Fruit fly (Drosophila melanogaster) whole organism, embryonic: Measurements from ENCODE around the gene CG32280.

Experiments
- Aef1 ChIP-seq: fragments of 200-800 bp; sonication (Bioruptor generic); IDR thresholded peaks from 3 replicates; pipeline ENCODE4 v1.3.6; 2022; ENCODE audit warnings: missing biosample characterization, missing genetic modification characterization
- Bdp1 ChIP-seq: fragments of 200-800 bp; sonication (Bioruptor generic); optimal IDR thresholded peaks from 3 replicates; lab custom pipeline; 2016; ENCODE audit warnings: missing biosample characterization, missing genetic modification characterization
- Bgb ChIP-seq: fragments of 200-800 bp; sonication (Bioruptor generic); IDR thresholded peaks from 2 replicates; pipeline ENCODE4 v1.3.6; 2022; ENCODE audit warnings: missing biosample characterization, missing genetic modification characterization; ENCODE audit not compliant: partially characterized antibody
- CG11504 ChIP-seq: fragments of 200-800 bp; sonication (Bioruptor generic); optimal IDR thresholded peaks from 3 replicates; lab custom pipeline; 2019; ENCODE audit warnings: missing biosample characterization, mild to moderate bottlenecking, missing genetic modification characterization, moderate library complexity
- CG12219 ChIP-seq: fragments of 200-800 bp; sonication (Bioruptor generic); optimal IDR thresholded peaks from 3 replicates; lab custom pipeline; 2018; ENCODE audit warnings: missing biosample characterization, mild to moderate bottlenecking, missing genetic modification characterization
- CG14441 ChIP-seq: fragments of 200-800 bp; sonication (Bioruptor generic); IDR thresholded peaks from 2 replicates; pipeline ENCODE4 v1.3.6; 2022; ENCODE audit warnings: missing biosample characterization, missing genetic modification characterization
- CG14667 ChIP-seq: fragments of 200-800 bp; sonication (Bioruptor generic); IDR thresholded peaks from 2 replicates; pipeline ENCODE4 v1.3.6; 2022; ENCODE audit warnings: missing biosample characterization, missing genetic modification characterization
- CG15696 ChIP-seq: fragments of 200-800 bp; sonication (Bioruptor generic); optimal IDR thresholded peaks from 2 replicates; lab custom pipeline; 2019; ENCODE audit warnings: missing biosample characterization, mild to moderate bottlenecking, missing genetic modification characterization, moderate library complexity
- CG16813 ChIP-seq: fragments of 200-800 bp; sonication (Bioruptor generic); IDR thresholded peaks from 3 replicates; pipeline ENCODE4 v1.3.6; 2022; ENCODE audit warnings: missing biosample characterization, missing genetic modification characterization; ENCODE audit not compliant: partially characterized antibody
- CG30431 ChIP-seq: fragments of 200-800 bp; sonication (Bioruptor generic); optimal IDR thresholded peaks from 2 replicates; lab custom pipeline; 2017; ENCODE audit warnings: missing biosample characterization, missing genetic modification characterization
- CG5245 ChIP-seq: fragments of 200-800 bp; sonication (Bioruptor generic); optimal IDR thresholded peaks from 3 replicates; lab custom pipeline; 2016; ENCODE audit warnings: missing biosample characterization, missing genetic modification characterization
- CG5953 ChIP-seq: fragments of 200-800 bp; sonication (Bioruptor generic); IDR thresholded peaks from 2 replicates; pipeline ENCODE4 v1.3.6; 2022; ENCODE audit warnings: missing biosample characterization, missing genetic modification characterization
- CG6791 ChIP-seq: fragments of 200-800 bp; sonication (Bioruptor generic); IDR thresholded peaks from 3 replicates; pipeline ENCODE4 v1.3.6; 2022; ENCODE audit warnings: missing biosample characterization, missing genetic modification characterization; ENCODE audit not compliant: partially characterized antibody
- CG7963 ChIP-seq: fragments of 200-800 bp; sonication (Bioruptor generic); IDR thresholded peaks from 3 replicates; pipeline ENCODE4 v1.3.6; 2022; ENCODE audit warnings: missing biosample characterization, missing genetic modification characterization; ENCODE audit not compliant: partially characterized antibody
- CG9876 ChIP-seq: fragments of 200-800 bp; sonication (Bioruptor generic); optimal IDR thresholded peaks from 2 replicates; lab custom pipeline; 2016; ENCODE audit warnings: missing biosample characterization, missing genetic modification characterization
- Dll ChIP-seq: fragments of 200-800 bp; sonication (Bioruptor generic); IDR thresholded peaks from 4 replicates; pipeline ENCODE4 v1.3.6; 2022; ENCODE audit warnings: missing biosample characterization, missing genetic modification characterization; ENCODE audit not compliant: partially characterized antibody
- Dref ChIP-seq: fragments of 200-800 bp; sonication (Bioruptor generic); IDR thresholded peaks from 2 replicates; pipeline ENCODE4 v1.3.6; 2022; ENCODE audit warnings: missing biosample characterization, missing genetic modification characterization
- HLH4C ChIP-seq: fragments of 200-800 bp; sonication (Bioruptor generic); IDR thresholded peaks from 3 replicates; pipeline ENCODE4 v1.3.6; 2022; ENCODE audit warnings: missing biosample characterization, missing genetic modification characterization; ENCODE audit not compliant: partially characterized antibody
- Hr3 ChIP-seq: fragments of 200-800 bp; sonication (Bioruptor generic); optimal IDR thresholded peaks from 3 replicates; lab custom pipeline; 2016; ENCODE audit warnings: missing biosample characterization, missing genetic modification characterization
- Mad ChIP-seq: fragments of 200-800 bp; sonication (Bioruptor generic); optimal IDR thresholded peaks from 2 replicates; lab custom pipeline; 2016; ENCODE audit warnings: missing biosample characterization, missing genetic modification characterization
- Opbp ChIP-seq: fragments of 200-800 bp; sonication (Bioruptor generic); IDR thresholded peaks from 3 replicates; pipeline ENCODE4 v1.3.6; 2022; ENCODE audit warnings: missing biosample characterization, missing genetic modification characterization; ENCODE audit not compliant: partially characterized antibody
- Pdp1 ChIP-seq, 2 experiments: fragments of 200-800 bp; sonication (Bioruptor generic); optimal IDR thresholded peaks; 3 replicates each; lab custom pipeline; 2016; ENCODE audit warnings: missing biosample characterization in 2 of 2, missing genetic modification characterization in 2 of 2, mild to moderate bottlenecking in 1 of 2, moderate library complexity in 1 of 2
- Ravus ChIP-seq: fragments of 200-800 bp; sonication (Bioruptor generic); IDR thresholded peaks from 2 replicates; pipeline ENCODE4 v1.3.6; 2022; ENCODE audit warnings: missing biosample characterization, missing genetic modification characterization
- Rx ChIP-seq: fragments of 200-800 bp; sonication (Bioruptor generic); IDR thresholded peaks from 2 replicates; pipeline ENCODE4 v1.3.6; 2022; ENCODE audit warnings: missing biosample characterization, missing genetic modification characterization
- Scr ChIP-seq: fragments of 200-800 bp; sonication (Bioruptor generic); IDR thresholded peaks from 2 replicates; pipeline ENCODE4 v1.3.6; 2022; ENCODE audit warnings: missing biosample characterization, missing genetic modification characterization; ENCODE audit not compliant: partially characterized antibody
- Ssrp ChIP-seq: fragments of 200-800 bp; sonication (Bioruptor generic); optimal IDR thresholded peaks from 2 replicates; lab custom pipeline; 2018; ENCODE audit warnings: missing biosample characterization, mild to moderate bottlenecking, missing genetic modification characterization, moderate library complexity
- Trl ChIP-seq, 3 experiments: fragments of >200 bp in 2 of 3; fragments of 200-800 bp in 1 of 3; sonication (Bioruptor generic) in 1 of 3; optimal IDR thresholded peaks; 2 replicates in 1 of 3; 3 replicates in 2 of 3; lab custom pipeline; 2016 to 2017; ENCODE audit warnings: missing biosample characterization in 1 of 3, missing genetic modification characterization in 1 of 3
- amos ChIP-seq: fragments of 200-800 bp; sonication (Bioruptor generic); IDR thresholded peaks from 2 replicates; pipeline ENCODE4 v1.3.6; 2022; ENCODE audit warnings: missing biosample characterization, missing genetic modification characterization; ENCODE audit not compliant: partially characterized antibody
- ase ChIP-seq: fragments of 200-800 bp; sonication (Bioruptor generic); IDR thresholded peaks from 3 replicates; pipeline ENCODE4 v1.3.6; 2022; ENCODE audit warnings: missing biosample characterization, missing genetic modification characterization
- bbx ChIP-seq: fragments of 200-800 bp; sonication (Bioruptor generic); IDR thresholded peaks from 2 replicates; pipeline ENCODE4 v1.3.6; 2022; ENCODE audit warnings: missing biosample characterization, missing genetic modification characterization; ENCODE audit not compliant: partially characterized antibody
- bowl ChIP-seq: fragments of 200-800 bp; sonication (Bioruptor generic); IDR thresholded peaks from 2 replicates; pipeline ENCODE4 v1.3.6; 2022; ENCODE audit warnings: missing biosample characterization, missing genetic modification characterization
- chinmo ChIP-seq: fragments of 200-800 bp; sonication (Bioruptor generic); IDR thresholded peaks from 4 replicates; pipeline ENCODE4 v1.3.6; 2022; ENCODE audit warnings: missing biosample characterization, missing genetic modification characterization; ENCODE audit not compliant: partially characterized antibody
- en ChIP-seq: fragments of 200-800 bp; sonication (Bioruptor generic); optimal IDR thresholded peaks from 2 replicates; lab custom pipeline; 2016; ENCODE audit warnings: missing biosample characterization, missing genetic modification characterization
- exex ChIP-seq: fragments of 200-800 bp; sonication (Bioruptor generic); optimal IDR thresholded peaks from 4 replicates; lab custom pipeline; 2018; ENCODE audit warnings: missing biosample characterization, mild to moderate bottlenecking, missing genetic modification characterization, moderate library complexity
- h ChIP-seq: fragments of >200 bp; optimal IDR thresholded peaks from 2 replicates; lab custom pipeline; 2017
- inv ChIP-seq: fragments of 200-800 bp; sonication (Bioruptor generic); IDR thresholded peaks from 2 replicates; pipeline ENCODE4 v1.3.6; 2022; ENCODE audit warnings: missing biosample characterization, missing genetic modification characterization; ENCODE audit not compliant: partially characterized antibody
- kay ChIP-seq: fragments of 200-800 bp; sonication (Bioruptor generic); optimal IDR thresholded peaks from 2 replicates; lab custom pipeline; 2016; ENCODE audit warnings: missing biosample characterization, missing genetic modification characterization
- lab ChIP-seq: fragments of 200-800 bp; sonication (Bioruptor generic); optimal IDR thresholded peaks from 3 replicates; lab custom pipeline; 2017; ENCODE audit warnings: missing biosample characterization, missing genetic modification characterization, mild to moderate bottlenecking, moderate library complexity, missing genetic modification reagents
- nerfin-2 ChIP-seq: fragments of 200-800 bp; sonication (Bioruptor generic); IDR thresholded peaks from 2 replicates; pipeline ENCODE4 v1.3.6; 2022; ENCODE audit warnings: missing biosample characterization, missing genetic modification characterization; ENCODE audit not compliant: partially characterized antibody
- oc ChIP-seq: fragments of 200-800 bp; sonication (Bioruptor generic); optimal IDR thresholded peaks from 2 replicates; lab custom pipeline; 2018; ENCODE audit warnings: missing biosample characterization, mild to moderate bottlenecking, missing genetic modification characterization, moderate library complexity
- odd ChIP-seq: fragments of 200-800 bp; sonication (Bioruptor generic); optimal IDR thresholded peaks from 2 replicates; lab custom pipeline; 2017; ENCODE audit warnings: missing biosample characterization, mild to moderate bottlenecking, missing genetic modification characterization
- otp ChIP-seq: fragments of 200-800 bp; sonication (Bioruptor generic); IDR thresholded peaks from 3 replicates; pipeline ENCODE4, ENCODE4 v1.3.6; 2022; ENCODE audit warnings: missing biosample characterization, missing genetic modification characterization
- psq ChIP-seq: fragments of 200-800 bp; sonication (Bioruptor generic); optimal IDR thresholded peaks from 2 replicates; lab custom pipeline; 2017; ENCODE audit warnings: missing biosample characterization, missing genetic modification characterization
- sens ChIP-seq: fragments of 200-800 bp; sonication (Bioruptor generic); peaks from one replicate; lab custom pipeline; 2016; ENCODE audit warnings: missing biosample characterization, missing genetic modification characterization
- tna ChIP-seq: fragments of 200-800 bp; sonication (Bioruptor generic); IDR thresholded peaks from 2 replicates; pipeline ENCODE4 v1.3.6; 2022; ENCODE audit warnings: missing biosample characterization, missing genetic modification characterization; ENCODE audit not compliant: partially characterized antibody
- twi ChIP-seq: fragments of 200-800 bp; optimal IDR thresholded peaks from 2 replicates; lab custom pipeline; 2019; ENCODE audit warnings: missing biosample characterization, mild to moderate bottlenecking, missing genetic modification characterization, moderate library complexity
- yki ChIP-seq: fragments of >200 bp; optimal IDR thresholded peaks from 3 replicates; lab custom pipeline; 2018
- zfh1 ChIP-seq: fragments of 200-800 bp; sonication (Bioruptor generic); IDR thresholded peaks from 3 replicates; pipeline ENCODE4 v1.3.6; 2022; ENCODE audit warnings: missing biosample characterization, missing genetic modification characterization

The CG32280 gene

DNA sequence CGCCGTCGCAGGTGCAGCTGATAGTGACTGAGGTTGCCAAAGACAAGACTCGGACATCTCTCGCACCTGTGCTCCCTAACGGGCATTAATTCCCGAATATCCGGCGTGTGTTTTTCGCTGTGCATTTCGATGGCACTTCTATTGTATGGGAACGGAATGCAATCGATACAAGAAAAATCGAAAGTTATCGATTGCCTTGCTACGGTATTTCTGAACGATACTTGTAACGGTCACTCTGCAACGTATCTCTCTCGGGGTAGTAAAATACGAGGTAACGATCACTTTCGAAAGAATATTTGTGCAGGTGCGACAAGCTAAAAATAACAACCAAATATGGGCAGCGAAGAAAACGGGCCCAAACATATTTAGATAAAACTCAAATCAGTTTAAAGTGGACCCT, at the start of gene CG32280 (continued):
- TF ChIP-seq kay (GFP tag; lab: Kevin White, UChicago): no peak
- no peak for TF ChIP-seq Ssrp (tag; lab: Kevin White, UChicago)
- 0 out of 3 replicates have a peak, but pooled peaks have one; percentile 51 for TF ChIP-seq zfh1 (GFP tag; lab: Robert Waterston, UW)
- no peak for TF ChIP-seq en (GFP tag; lab: Kevin White, UChicago)
- no peak for TF ChIP-seq Ravus (GFP tag; lab: Robert Waterston, UW)
- no peak for TF ChIP-seq lab (GFP tag; lab: Kevin White, UChicago)
- TF ChIP-seq twi (tag; lab: Kevin White, UChicago): no peak
- TF ChIP-seq oc (tag; lab: Kevin White, UChicago): no peak
- TF ChIP-seq Aef1 (GFP tag; lab: Robert Waterston, UW): no peak
- no peak for TF ChIP-seq CG5245
- peak; percentile 96 for TF ChIP-seq Dref (GFP tag; lab: Robert Waterston, UW)
- TF ChIP-seq Rx: no peak
- peak; percentile 46; the same call in 1 of the 2 replicates for TF ChIP-seq CG14441 (GFP tag; lab: Robert Waterston, UW)
- peak in 1 of 2 experiments; percentile 49 for TF ChIP-seq Pdp1 (GFP tag; optimal IDR thresholded peaks at IDR 0.05; lab: Kevin White, UChicago)
- TF ChIP-seq psq (GFP tag; lab: Kevin White, UChicago): no peak
- TF ChIP-seq CG5953 (GFP tag; lab: Robert Waterston, UW): no peak
- no peak for TF ChIP-seq CG9876 (GFP tag; lab: Kevin White, UChicago)
- TF ChIP-seq Hr3 (GFP tag; lab: Kevin White, UChicago): no peak
- no peak for TF ChIP-seq h (lab: Kevin White, UChicago)
- no peak for TF ChIP-seq ase (GFP tag; lab: Robert Waterston, UW)
- TF ChIP-seq bowl: no peak
- no peak for TF ChIP-seq otp (GFP tag; lab: Robert Waterston, UW)
- no peak for TF ChIP-seq odd
- no peak for TF ChIP-seq CG30431

DNA sequence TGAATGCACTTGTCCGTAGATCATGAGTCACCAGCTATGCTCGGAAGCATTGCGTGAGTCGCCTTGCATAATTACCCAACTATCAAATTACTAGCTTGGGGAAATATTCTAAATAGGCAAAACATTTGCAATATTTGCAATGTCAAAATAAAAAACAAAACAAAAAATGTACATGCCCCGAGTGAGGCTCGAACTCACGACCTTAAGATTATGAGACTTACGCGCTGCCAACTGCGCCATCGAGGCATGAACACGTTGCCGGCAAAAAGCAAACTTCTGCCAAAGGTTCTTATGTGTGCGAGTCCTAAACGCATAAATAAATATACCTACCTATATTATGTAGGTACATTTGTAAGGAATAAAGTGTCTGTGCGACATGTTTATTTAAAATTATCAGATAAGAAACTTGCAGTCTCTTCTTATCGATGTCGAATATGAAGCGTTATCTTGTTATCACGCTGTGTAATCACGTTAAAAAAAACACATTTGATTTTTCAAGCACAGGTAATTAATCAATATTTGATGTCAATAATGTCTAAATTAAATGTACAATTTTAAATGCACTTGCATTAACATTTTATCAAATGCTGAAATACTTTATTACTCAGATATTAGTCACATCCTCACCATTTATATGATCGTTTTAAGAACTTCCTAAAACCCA, 43.1 kb upstream of the CG32280 start:
- TF ChIP-seq CG15696: peak; percentile 1
- TF ChIP-seq Bdp1: peak; percentile 97
- peak; percentile 48 for TF ChIP-seq bbx
- TF ChIP-seq CG12219: no peak
- 0 out of 2 replicates have a peak, but pooled peaks have one; percentile 63 for TF ChIP-seq tna
- peak; percentile 24; the same call in 1 of the 3 replicates for TF ChIP-seq HLH4C (GFP tag; lab: Robert Waterston, UW)
- TF ChIP-seq nerfin-2 (GFP tag; lab: Robert Waterston, UW): peak; percentile 32; the same call in 1 of the 2 replicates
- peak in 1 of 2 experiments; percentile 41 for TF ChIP-seq Pdp1 (GFP tag; optimal IDR thresholded peaks at IDR 0.05; lab: Kevin White, UChicago)
- no peak for TF ChIP-seq yki (lab: Kevin White, UChicago)
- TF ChIP-seq CG7963: 0 out of 3 replicates have a peak, but pooled peaks have one; percentile 35
- TF ChIP-seq Scr (GFP tag; lab: Robert Waterston, UW): peak; percentile 53; the same call in 1 of the 2 replicates
- no peak for TF ChIP-seq CG14667 (GFP tag; lab: Robert Waterston, UW)
- peak; percentile 66; the same call in 1 of the 2 replicates for TF ChIP-seq amos (GFP tag; lab: Robert Waterston, UW)
- TF ChIP-seq CG16813 (GFP tag; lab: Robert Waterston, UW): peak; percentile 50; the same call in 2 of the 3 replicates
- TF ChIP-seq sens (GFP tag; lab: Kevin White, UChicago): peak; percentile 43
- TF ChIP-seq chinmo (GFP tag; lab: Robert Waterston, UW): peak; percentile 57; the same call in 1 of the 4 replicates
- peak; percentile 10; the same call in 1 of the 2 replicates for TF ChIP-seq inv (GFP tag; lab: Robert Waterston, UW)
- no peak for TF ChIP-seq Mad
- 0 out of 4 replicates have a peak, but pooled peaks have one; percentile 32 for TF ChIP-seq Dll (GFP tag; lab: Robert Waterston, UW)
- TF ChIP-seq Trl (optimal IDR thresholded peaks at IDR 0.05; lab: Kevin White, UChicago): no peak
- no peak for TF ChIP-seq Trl (GFP tag; optimal IDR thresholded peaks at IDR 0.05; lab: Kevin White, UChicago)
- peak; percentile 71 for TF ChIP-seq CG6791
- TF ChIP-seq Bgb (GFP tag; lab: Robert Waterston, UW): peak; percentile 72
- TF ChIP-seq Opbp (GFP tag; lab: Robert Waterston, UW): peak; percentile 58; the same call in 2 of the 3 replicates
- peak; percentile 34 for TF ChIP-seq exex (tag; lab: Kevin White, UChicago)
- no peak for TF ChIP-seq CG11504
